Worm (Caenorhabditis elegans) whole organism, late embryonic: ENCODE data around the gene ZK856.4.

Experiments used
- ama-1 ChIP-seq: fragments of 150-350 bp; optimal IDR thresholded peaks from 2 replicates; lab custom pipeline; 2014
- ceh-18 ChIP-seq: sonication (generic microtip); optimal IDR thresholded peaks from 2 replicates; lab custom pipeline; 2016; ENCODE audit warnings: missing genetic modification characterization, missing compliant biosample characterization
- dmd-4 ChIP-seq: sonication (generic microtip); optimal IDR thresholded peaks from 2 replicates; lab custom pipeline; 2016; ENCODE audit warnings: borderline replicate concordance, missing genetic modification characterization, missing compliant biosample characterization
- eyg-1 ChIP-seq: sonication (generic microtip); optimal IDR thresholded peaks from 2 replicates; lab custom pipeline; 2016; ENCODE audit warnings: missing genotype, missing genetic modification characterization, missing compliant biosample characterization
- nfya-1 ChIP-seq: sonication (generic microtip); optimal IDR thresholded peaks from 2 replicates; lab custom pipeline; 2017; ENCODE audit warnings: missing genetic modification characterization, mild to moderate bottlenecking, missing compliant biosample characterization, antibody characterized with exemption, moderate library complexity
- pqm-1 ChIP-seq: sonication (generic microtip); optimal IDR thresholded peaks from 2 replicates; lab custom pipeline; 2016; ENCODE audit warnings: missing genetic modification characterization, missing compliant biosample characterization

DNA sequence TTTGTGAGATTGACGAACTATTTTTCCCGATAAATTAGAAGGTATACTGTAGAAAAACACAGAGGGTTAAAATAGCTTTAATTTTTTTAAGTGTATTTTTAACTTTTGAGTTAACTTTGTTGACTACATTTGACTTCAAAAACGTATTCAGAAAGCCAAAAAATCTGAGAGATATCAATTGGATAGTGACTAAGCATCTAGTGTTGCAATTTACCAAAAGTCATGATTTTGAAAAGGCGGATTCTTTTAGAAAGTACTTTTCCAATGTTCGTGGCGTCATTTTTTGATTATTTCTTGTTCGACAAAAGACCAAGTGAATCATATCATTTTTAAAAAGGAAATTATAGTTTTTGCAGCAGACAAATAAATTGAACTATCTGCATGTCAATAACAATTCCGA is 14.2 kb upstream of the ZK856.4 start:
- TF ChIP-seq eyg-1 (tag; lab: Kevin White, UChicago): no peak
- no peak for TF ChIP-seq ama-1
- no peak for TF ChIP-seq pqm-1
- TF ChIP-seq dmd-4 (tag; lab: Kevin White, UChicago): no peak
- no peak for TF ChIP-seq ceh-18
- TF ChIP-seq nfya-1 (tag; lab: Kevin White, UChicago): no peak
